Worm (Caenorhabditis elegans): ENCODE data around the gene sucg-1.
A peak's percentile ranks its signal among the peaks of the same experiment; 100 is the strongest.

sucg-1 gene

ce11 chrIV:7710824-7711223, 17.9 kb upstream of the sucg-1 start, which contains the start of gene nhr-8:
Gene nhr-8 (plus strand): TSS chrIV:7710983.
- TF ChIP-seq egl-27 (tag; optimal IDR thresholded peaks at IDR 0.05) (no peak), elt-2 (tag; optimal IDR thresholded peaks at IDR 0.05) (peak; percentile 95), snu-23 (GFP tag; optimal IDR thresholded peaks at IDR 0.05) (no peak), nhr-71 (tag; optimal IDR thresholded peaks at IDR 0.05) (peak; percentile 23), pag-3 (tag; optimal IDR thresholded peaks at IDR 0.05; ENCODE audit: borderline replicate concordance, insufficient read depth) (no peak), pqm-1 (tag; optimal IDR thresholded peaks at IDR 0.05) (peak; percentile 33), nhr-84 (tag; optimal IDR thresholded peaks at IDR 0.05) (no peak), swsn-7 (tag; optimal IDR thresholded peaks at IDR 0.05) (no peak), blmp-1 (tag; optimal IDR thresholded peaks at IDR 0.05) (no peak), ceh-8 (GFP tag; optimal IDR thresholded peaks at IDR 0.05) (no peak), C04F5.9 (tag; optimal IDR thresholded peaks at IDR 0.05) (no peak), lin-15B (tag; optimal IDR thresholded peaks at IDR 0.05) (no peak), nhr-19 (GFP tag; conservative IDR thresholded peaks at IDR 0.05) (no peak), alr-1 (tag; optimal IDR thresholded peaks at IDR 0.05; ENCODE audit: borderline replicate concordance) (no peak), hpl-2 (GFP tag; optimal IDR thresholded peaks at IDR 0.05) (no peak), C34B4.2 (tag; optimal IDR thresholded peaks at IDR 0.05) (no peak), ceh-82 (tag; optimal IDR thresholded peaks at IDR 0.05) (no peak), ama-1 (optimal IDR thresholded peaks at IDR 0.05) (no peak), grh-1 (GFP tag; IDR thresholded peaks at IDR 0.05) (no peak), hlh-17 (GFP tag; optimal IDR thresholded peaks at IDR 0.05; ENCODE audit: borderline replicate concordance) (no peak), irx-1 (tag; optimal IDR thresholded peaks at IDR 0.05) (no peak), jun-1 (tag; optimal IDR thresholded peaks at IDR 0.05) (peak; percentile 43), nhr-85 (tag) (peak; percentile 14), pax-3 (tag; optimal IDR thresholded peaks at IDR 0.05) (peak; percentile 4), nhr-47 (tag; optimal IDR thresholded peaks at IDR 0.05) (no peak), skn-1 (tag; optimal IDR thresholded peaks at IDR 0.05) (no peak), unc-130 (tag; optimal IDR thresholded peaks at IDR 0.05) (no peak), sptf-1 (tag; optimal IDR thresholded peaks at IDR 0.05) (no peak), nhr-12 (tag; optimal IDR thresholded peaks at IDR 0.05) (no peak), mep-1 (tag; optimal IDR thresholded peaks at IDR 0.05) (no peak), lin-39 (tag; optimal IDR thresholded peaks at IDR 0.05) (no peak), lin-13 (GFP tag; optimal IDR thresholded peaks at IDR 0.05) (no peak), unc-62 (GFP tag; optimal IDR thresholded peaks at IDR 0.05) (no peak), rnt-1 (tag; optimal IDR thresholded peaks at IDR 0.05) (no peak), xbp-1 (tag; optimal IDR thresholded peaks at IDR 0.05) (no peak), nhr-28 (tag; optimal IDR thresholded peaks at IDR 0.05) (no peak), elt-3 (tag; optimal IDR thresholded peaks at IDR 0.05) (no peak), nhr-237 (tag; optimal IDR thresholded peaks at IDR 0.05) (no peak), egl-13 (tag; optimal IDR thresholded peaks at IDR 0.05) (no peak), dpl-1 (GFP tag; optimal IDR thresholded peaks at IDR 0.05) (no peak), hlh-4 (tag; optimal IDR thresholded peaks at IDR 0.05) (no peak), fkh-10 (GFP tag; optimal IDR thresholded peaks at IDR 0.05) (no peak), ztf-11 (tag; optimal IDR thresholded peaks at IDR 0.05) (no peak), lin-35 (GFP tag; optimal IDR thresholded peaks at IDR 0.05) (peak in 1 of 2 experiments; percentile 47), mab-9 (GFP tag; IDR thresholded peaks at IDR 0.05) (no peak), ceh-63 (GFP tag; optimal IDR thresholded peaks at IDR 0.05) (no peak), efl-1 (optimal IDR thresholded peaks at IDR 0.05) (no peak), efl-1 (GFP tag; optimal IDR thresholded peaks at IDR 0.05 in 1 of 2) (peak in 1 of 2 experiments; percentile 36), mdl-1 (tag; optimal IDR thresholded peaks at IDR 0.05) (no peak), nhr-20 (tag; optimal IDR thresholded peaks at IDR 0.05) (peak; percentile 5), sox-4 (tag; optimal IDR thresholded peaks at IDR 0.05) (no peak), tlp-1 (tag; optimal IDR thresholded peaks at IDR 0.05) (peak; percentile 21), nhr-77 (tag; optimal IDR thresholded peaks at IDR 0.05) (no peak), efl-3 (GFP tag; optimal IDR thresholded peaks at IDR 0.05) (no peak)

All from whole organism, L1 larva.